Worm (Caenorhabditis elegans) whole organism, L2 larva: Measurements from ENCODE around the gene dmd-10.

ENCODE experiments used
- C34F6.9 ChIP-seq: fragments of 150-350 bp; optimal IDR thresholded peaks from 2 replicates; lab custom pipeline; 2014; ENCODE audit warnings: missing biosample characterization, missing genetic modification characterization
- F13H6.1 ChIP-seq: sonication (generic microtip); optimal IDR thresholded peaks from 2 replicates; lab custom pipeline; 2016; ENCODE audit warnings: missing genetic modification characterization, missing compliant biosample characterization
- R02D3.7 ChIP-seq: fragments of 150-350 bp; optimal IDR thresholded peaks from 2 replicates; lab custom pipeline; 2014; ENCODE audit warnings: missing biosample characterization, missing genetic modification characterization
- Y55F3AM.14 ChIP-seq: fragments of 200-800 bp; sonication (Bioruptor generic); optimal IDR thresholded peaks from 2 replicates; lab custom pipeline; 2018; ENCODE audit warnings: mild to moderate bottlenecking, missing genetic modification characterization, missing compliant biosample characterization
- aly-2 ChIP-seq: fragments of 150-350 bp; optimal IDR thresholded peaks from 2 replicates; lab custom pipeline; 2014; ENCODE audit warnings: missing biosample characterization, missing genetic modification characterization
- ama-1 ChIP-seq: fragments of 150-350 bp; optimal IDR thresholded peaks from 2 replicates; lab custom pipeline; 2018; ENCODE audit warnings: inconsistent platforms
- blmp-1 ChIP-seq: sonication (generic microtip); optimal IDR thresholded peaks from 2 replicates; lab custom pipeline; 2017; ENCODE audit warnings: missing genetic modification characterization, mild to moderate bottlenecking, missing compliant biosample characterization, antibody characterized with exemption, moderate library complexity; ENCODE audit not compliant: insufficient read depth
- ceh-16 ChIP-seq: fragments of 150-350 bp; optimal IDR thresholded peaks from 2 replicates; lab custom pipeline; 2014; ENCODE audit warnings: missing biosample characterization, missing genetic modification characterization
- ceh-82 ChIP-seq: fragments of 150-350 bp; optimal IDR thresholded peaks from 2 replicates; lab custom pipeline; 2014; ENCODE audit warnings: missing biosample characterization, missing genetic modification characterization
- crh-2 ChIP-seq: sonication (generic microtip); optimal IDR thresholded peaks from 2 replicates; lab custom pipeline; 2017; ENCODE audit warnings: missing biosample characterization, missing genetic modification characterization
- dmd-4 ChIP-seq: sonication (generic microtip); optimal IDR thresholded peaks from 2 replicates; lab custom pipeline; 2017; ENCODE audit warnings: missing biosample characterization, missing genetic modification characterization
- egl-27 ChIP-seq: sonication (generic microtip); optimal IDR thresholded peaks from 3 replicates; lab custom pipeline; 2017; ENCODE audit warnings: missing biosample characterization, missing genetic modification reagents, missing genetic modification characterization
- elt-1 ChIP-seq: fragments of 150-350 bp; optimal IDR thresholded peaks from 2 replicates; lab custom pipeline; 2014; ENCODE audit warnings: missing biosample characterization, missing genetic modification characterization
- fos-1 ChIP-seq: fragments of 150-350 bp; optimal IDR thresholded peaks from 2 replicates; lab custom pipeline; 2014; ENCODE audit warnings: missing biosample characterization, missing genetic modification characterization
- lin-39 ChIP-seq: fragments of 150-350 bp; optimal IDR thresholded peaks from 2 replicates; lab custom pipeline; 2014; ENCODE audit warnings: missing biosample characterization, missing genetic modification reagents, missing genetic modification characterization
- lsy-2 ChIP-seq, 2 experiments: fragments of 150-350 bp in 1 of 2; sonication (generic microtip) in 1 of 2; optimal IDR thresholded peaks; 2 replicates each; lab custom pipeline; 2014 to 2017; ENCODE audit warnings: missing biosample characterization in 2 of 2, missing genetic modification characterization in 2 of 2
- mab-5 ChIP-seq: fragments of 150-350 bp; optimal IDR thresholded peaks from 2 replicates; lab custom pipeline; 2014; ENCODE audit warnings: missing biosample characterization, missing genetic modification characterization
- mbf-1 ChIP-seq: sonication (generic microtip); optimal IDR thresholded peaks from 2 replicates; lab custom pipeline; 2017; ENCODE audit warnings: missing biosample characterization, missing genetic modification characterization
- mdl-1 ChIP-seq, 2 experiments: fragments of 150-350 bp in 1 of 2; sonication (generic microtip) in 1 of 2; optimal IDR thresholded peaks; 2 replicates each; lab custom pipeline; 2017; ENCODE audit warnings: missing biosample characterization in 2 of 2, missing genetic modification characterization in 2 of 2
- nhr-10 ChIP-seq: sonication (generic microtip); optimal IDR thresholded peaks from 2 replicates; lab custom pipeline; 2017; ENCODE audit warnings: missing biosample characterization, missing genetic modification characterization
- nhr-11 ChIP-seq: fragments of 150-350 bp; optimal IDR thresholded peaks from 2 replicates; lab custom pipeline; 2014; ENCODE audit warnings: missing biosample characterization, missing genetic modification characterization
- nhr-12 ChIP-seq: fragments of 150-350 bp; optimal IDR thresholded peaks from 2 replicates; lab custom pipeline; 2014; ENCODE audit warnings: missing biosample characterization, missing genetic modification characterization
- nhr-129 ChIP-seq: fragments of 150-350 bp; optimal IDR thresholded peaks from 2 replicates; lab custom pipeline; 2014; ENCODE audit warnings: missing biosample characterization, missing genetic modification characterization
- nhr-21 ChIP-seq: fragments of 150-350 bp; optimal IDR thresholded peaks from 2 replicates; lab custom pipeline; 2014; ENCODE audit warnings: missing biosample characterization, missing genetic modification characterization
- nhr-23 ChIP-seq: fragments of 150-350 bp; optimal IDR thresholded peaks from 2 replicates; lab custom pipeline; 2014; ENCODE audit warnings: missing biosample characterization, missing genetic modification reagents, missing genetic modification characterization
- nhr-237 ChIP-seq: fragments of 150-350 bp; optimal IDR thresholded peaks from 2 replicates; lab custom pipeline; 2014; ENCODE audit warnings: missing biosample characterization, missing genetic modification characterization
- nhr-25 ChIP-seq: fragments of 150-350 bp; sonication (generic microtip); optimal IDR thresholded peaks from 3 replicates; lab custom pipeline; 2014; ENCODE audit warnings: missing biosample characterization, missing genetic modification characterization
- nhr-6 ChIP-seq: fragments of 150-350 bp; optimal IDR thresholded peaks from 2 replicates; lab custom pipeline; 2014; ENCODE audit warnings: missing biosample characterization, missing genetic modification characterization
- nhr-77 ChIP-seq: fragments of 150-350 bp; optimal IDR thresholded peaks from 2 replicates; lab custom pipeline; 2014; ENCODE audit warnings: missing biosample characterization, missing genetic modification characterization
- skn-1 ChIP-seq: sonication (generic microtip); optimal IDR thresholded peaks from 2 replicates; lab custom pipeline; 2017; ENCODE audit warnings: missing biosample characterization, missing genetic modification characterization
- sma-3 ChIP-seq: sonication (generic microtip); optimal IDR thresholded peaks from 2 replicates; lab custom pipeline; 2016; ENCODE audit warnings: missing genetic modification reagents, missing genetic modification characterization, missing compliant biosample characterization
- sma-9 ChIP-seq, 2 experiments: fragments of 150-350 bp in 1 of 2; sonication (generic microtip) in 1 of 2; optimal IDR thresholded peaks; 2 replicates each; lab custom pipeline; 2014 to 2016; ENCODE audit warnings: missing genetic modification characterization in 2 of 2, mild to moderate bottlenecking in 1 of 2, missing biosample characterization in 1 of 2, missing compliant biosample characterization in 1 of 2, missing genetic modification reagents in 1 of 2, moderate library complexity in 1 of 2
- snpc-4 ChIP-seq: fragments of 150-350 bp; optimal IDR thresholded peaks from 2 replicates; lab custom pipeline; 2014; ENCODE audit warnings: missing biosample characterization, missing genetic modification characterization
- unc-39 ChIP-seq: fragments of 150-350 bp; optimal IDR thresholded peaks from 2 replicates; lab custom pipeline; 2014; ENCODE audit warnings: missing biosample characterization, missing genetic modification characterization
- unc-55 ChIP-seq: fragments of 150-350 bp; sonication (generic microtip); optimal IDR thresholded peaks from 3 replicates; lab custom pipeline; 2014; ENCODE audit warnings: missing biosample characterization, missing genetic modification reagents, missing genetic modification characterization
- unc-62 ChIP-seq: fragments of 150-350 bp; optimal IDR thresholded peaks from 2 replicates; lab custom pipeline; 2014; ENCODE audit warnings: missing biosample characterization, missing genetic modification reagents, missing genetic modification characterization
- zag-1 ChIP-seq: fragments of 150-350 bp; optimal IDR thresholded peaks from 2 replicates; lab custom pipeline; 2014; ENCODE audit warnings: missing biosample characterization, missing genetic modification characterization
- ztf-1 ChIP-seq: fragments of 200-800 bp; sonication (Bioruptor generic); conservative IDR thresholded peaks from 2 replicates; pipeline ENCODE4 v1.3.6; 2022; ENCODE audit warnings: missing genetic modification characterization, missing compliant biosample characterization
- ztf-11 ChIP-seq: sonication (generic microtip); optimal IDR thresholded peaks from 2 replicates; lab custom pipeline; 2017; ENCODE audit warnings: missing biosample characterization, missing genetic modification characterization
- ztf-4 ChIP-seq: fragments of 150-350 bp; optimal IDR thresholded peaks from 2 replicates; lab custom pipeline; 2014; ENCODE audit warnings: missing biosample characterization, missing genetic modification characterization

dmd-10 gene

DNA sequence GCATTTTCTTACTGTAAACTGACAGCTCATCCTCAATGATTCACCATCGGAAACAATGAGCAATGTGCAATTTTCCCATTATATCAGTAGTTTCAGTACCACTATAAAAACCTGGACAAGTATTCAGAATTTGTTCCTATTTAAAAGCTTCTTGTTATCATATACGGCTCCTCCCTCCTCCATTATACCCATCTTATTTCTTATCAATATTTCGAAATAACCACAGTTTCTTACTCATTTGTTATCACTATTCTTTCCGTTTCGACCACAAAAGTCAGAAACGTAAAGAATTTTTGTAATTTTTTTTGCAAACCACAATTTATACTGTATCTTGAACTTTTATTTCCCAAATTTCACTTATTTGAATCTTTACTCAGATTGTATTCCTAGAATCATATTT is 31.6 kb upstream of the dmd-10 start:
- no peak for TF ChIP-seq ceh-82 (tag; lab: Kevin White, UChicago)
- no peak for TF ChIP-seq mab-5 (tag; lab: Kevin White, UChicago)
- TF ChIP-seq unc-55 (GFP tag; lab: Kevin White, UChicago): no peak
- no peak for TF ChIP-seq mbf-1
- TF ChIP-seq crh-2: peak; percentile 14
- TF ChIP-seq fos-1 (tag; lab: Kevin White, UChicago): peak; percentile 97
- no peak for TF ChIP-seq nhr-21 (tag; lab: Kevin White, UChicago)

DNA sequence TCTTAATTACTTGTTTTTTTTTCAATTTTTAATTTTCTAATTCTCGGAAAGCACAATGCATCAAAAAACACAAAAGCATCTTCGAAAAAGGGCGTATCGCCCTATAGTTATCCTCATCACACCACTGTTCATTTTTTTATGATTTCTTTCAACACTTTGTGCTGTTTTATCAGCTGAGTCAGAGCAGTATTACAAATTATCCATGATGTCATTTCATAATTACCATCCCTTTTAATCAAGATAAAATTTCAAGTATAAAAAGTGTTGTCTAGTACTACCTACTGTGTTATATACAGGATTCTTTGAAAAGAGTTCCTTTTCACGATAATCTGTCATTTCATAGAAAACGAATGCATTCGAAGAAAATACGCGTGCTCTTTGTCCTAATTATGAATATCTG is 30.2 kb upstream of the dmd-10 start:
- peak; percentile 57 for TF ChIP-seq fos-1 (tag; lab: Kevin White, UChicago)
- TF ChIP-seq unc-39: no peak
- TF ChIP-seq nhr-23 (tag; lab: Kevin White, UChicago): no peak
- TF ChIP-seq, all 48 proteins: peak for 1

DNA sequence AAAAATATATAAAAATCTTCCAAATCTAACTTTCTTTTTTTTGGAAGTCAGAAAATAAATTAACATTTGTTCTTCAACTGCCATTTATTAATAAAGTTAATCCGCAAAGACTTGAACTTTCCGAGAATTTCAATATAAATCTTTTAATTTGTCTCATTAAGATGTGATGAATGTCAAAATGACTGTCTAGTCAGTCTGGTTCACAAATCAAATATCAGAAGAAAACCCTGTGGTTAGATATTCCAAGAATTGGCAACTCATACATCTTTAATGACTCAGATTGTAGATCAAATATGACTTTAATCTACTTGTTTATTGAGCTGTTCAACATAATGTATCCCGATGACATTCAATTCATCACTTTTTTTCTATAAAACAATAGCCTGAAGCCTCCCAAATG is 29.2 kb upstream of the dmd-10 start:
- no peak for TF ChIP-seq dmd-4 (tag; lab: Kevin White, UChicago)
- TF ChIP-seq nhr-12 (tag; lab: Kevin White, UChicago): no peak
- TF ChIP-seq sma-9 (GFP tag; optimal IDR thresholded peaks at IDR 0.05; lab: Kevin White, UChicago): no peak
- no peak for TF ChIP-seq sma-9 (tag; optimal IDR thresholded peaks at IDR 0.05; lab: Kevin White, UChicago)
- TF ChIP-seq nhr-237: no peak
- TF ChIP-seq nhr-6 (tag; lab: Kevin White, UChicago): no peak
- no peak for TF ChIP-seq unc-62 (GFP tag; lab: Kevin White, UChicago)
- no peak for TF ChIP-seq nhr-25 (tag; lab: Kevin White, UChicago)
- TF ChIP-seq ztf-11: no peak
- TF ChIP-seq elt-1 (tag; lab: Kevin White, UChicago): no peak
- TF ChIP-seq nhr-11: no peak
- TF ChIP-seq ceh-82 (tag; lab: Kevin White, UChicago): no peak
- TF ChIP-seq F13H6.1 (tag; lab: Kevin White, UChicago): no peak
- TF ChIP-seq ztf-4: no peak
- no peak for TF ChIP-seq blmp-1 (tag; lab: Kevin White, UChicago)
- TF ChIP-seq, all 48 proteins: peak for 0

DNA sequence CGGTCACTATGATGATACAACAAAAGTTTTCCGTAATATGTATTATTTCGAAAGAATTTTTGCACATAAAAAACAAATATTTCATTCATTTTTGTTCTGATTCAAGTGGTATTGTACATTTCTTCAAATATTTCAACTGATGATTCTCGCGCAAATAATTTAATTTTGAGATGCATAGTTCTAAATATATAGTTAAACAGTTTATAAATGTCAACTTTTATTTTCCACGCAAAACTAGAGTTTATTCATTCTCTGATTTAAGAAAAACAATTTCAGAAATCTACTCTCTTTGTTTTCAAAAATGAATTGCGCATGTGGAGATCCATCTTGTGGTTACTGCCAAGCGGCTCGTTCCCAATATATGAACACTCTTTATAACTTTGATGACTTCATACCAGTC is 27.8 kb upstream of the dmd-10 start, which contains the start of gene zip-5:
TSS of gene zip-5 (plus strand) at position 301 of the 400 bp plus-strand sequence.
- TF ChIP-seq nhr-6 (tag; lab: Kevin White, UChicago) (no peak), mdl-1 (tag; optimal IDR thresholded peaks at IDR 0.05; lab: Kevin White, UChicago) (no peak), nhr-77 (tag; lab: Kevin White, UChicago) (no peak), nhr-12 (tag; lab: Kevin White, UChicago) (no peak), Y55F3AM.14 (GFP tag; lab: Kevin White, UChicago) (no peak), sma-9 (GFP tag; optimal IDR thresholded peaks at IDR 0.05; lab: Kevin White, UChicago) (no peak), sma-9 (tag; optimal IDR thresholded peaks at IDR 0.05; lab: Kevin White, UChicago) (no peak), unc-62 (GFP tag; lab: Kevin White, UChicago) (no peak), ztf-1 (GFP tag; lab: Robert Waterston, UW) (no peak), ceh-16 (tag; lab: Kevin White, UChicago) (no peak), ama-1 (lab: Kevin White, UChicago) (no peak), zag-1 (tag; lab: Kevin White, UChicago) (no peak), unc-39 (no peak), nhr-129 (tag; lab: Kevin White, UChicago) (no peak), nhr-11 (no peak), elt-1 (tag; lab: Kevin White, UChicago) (no peak)

DNA sequence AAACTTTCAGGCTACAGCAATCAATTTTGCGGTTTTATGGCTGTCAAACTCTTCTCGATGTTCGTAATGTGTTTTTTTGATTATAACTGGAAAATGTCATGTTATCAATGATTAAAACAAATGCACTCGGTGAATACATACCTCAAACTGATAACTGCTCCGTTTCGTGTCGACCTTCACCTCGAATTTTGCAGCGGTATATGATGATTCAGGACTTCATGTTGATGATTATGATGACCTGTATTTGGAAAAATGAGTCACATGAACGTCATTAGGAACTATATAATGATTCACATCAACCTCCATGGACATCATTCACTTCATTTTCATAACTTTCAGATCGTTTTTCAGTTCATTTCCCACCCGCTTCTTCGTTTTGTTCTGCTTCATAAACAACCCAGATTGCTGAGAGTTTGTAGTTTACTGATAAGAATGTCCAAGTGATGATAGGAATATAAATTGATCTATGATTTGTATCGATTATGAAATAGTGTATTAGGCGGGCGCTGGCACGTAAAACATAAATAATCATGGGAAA is 26.4 kb upstream of the dmd-10 start:
- TF ChIP-seq sma-9 (GFP tag; optimal IDR thresholded peaks at IDR 0.05; lab: Kevin White, UChicago): peak; percentile 18
- TF ChIP-seq sma-9 (tag; optimal IDR thresholded peaks at IDR 0.05; lab: Kevin White, UChicago): no peak
- no peak for TF ChIP-seq C34F6.9 (tag; lab: Kevin White, UChicago)
- TF ChIP-seq fos-1 (tag; lab: Kevin White, UChicago): peak; percentile 72

DNA sequence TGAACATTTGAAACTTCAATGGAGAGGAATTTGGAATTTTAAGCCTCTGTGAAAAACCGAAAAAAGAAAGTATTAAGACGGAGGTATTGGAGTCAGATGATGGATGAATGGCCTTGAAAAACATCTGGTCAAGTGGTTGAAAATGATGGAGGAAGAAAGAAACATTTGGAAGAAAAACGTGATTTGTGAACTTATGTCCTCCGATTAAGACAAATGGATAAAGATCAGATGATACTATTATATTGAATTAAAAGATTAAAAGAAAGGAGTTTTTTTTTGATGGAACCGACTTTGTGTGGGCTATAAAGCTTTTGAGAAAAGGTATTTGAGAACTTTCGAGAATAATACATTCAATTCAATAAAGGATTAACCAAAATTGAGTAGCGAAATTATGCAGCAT is 23.1 kb upstream of the dmd-10 start:
- TF ChIP-seq C34F6.9 (tag; lab: Kevin White, UChicago) (no peak), ztf-1 (GFP tag; lab: Robert Waterston, UW) (no peak), lsy-2 (tag; optimal IDR thresholded peaks at IDR 0.05; lab: Kevin White, UChicago) (peak in 1 of 2 experiments; percentile 18), ama-1 (lab: Kevin White, UChicago) (no peak), Y55F3AM.14 (GFP tag; lab: Kevin White, UChicago) (no peak), sma-3 (GFP tag; lab: Kevin White, UChicago) (no peak), ztf-4 (no peak), sma-9 (GFP tag; optimal IDR thresholded peaks at IDR 0.05; lab: Kevin White, UChicago) (peak; percentile 71), sma-9 (tag; optimal IDR thresholded peaks at IDR 0.05; lab: Kevin White, UChicago) (no peak), nhr-77 (tag; lab: Kevin White, UChicago) (no peak), lin-39 (tag; lab: Kevin White, UChicago) (no peak), nhr-11 (no peak), zag-1 (tag; lab: Kevin White, UChicago) (no peak), unc-55 (GFP tag; lab: Kevin White, UChicago) (peak; percentile 49), snpc-4 (tag; lab: Kevin White, UChicago) (no peak), unc-62 (GFP tag; lab: Kevin White, UChicago) (no peak), skn-1 (tag; lab: Kevin White, UChicago) (no peak), nhr-21 (tag; lab: Kevin White, UChicago) (no peak), dmd-4 (tag; lab: Kevin White, UChicago) (no peak), nhr-10 (tag; lab: Kevin White, UChicago) (no peak), R02D3.7 (tag; lab: Kevin White, UChicago) (no peak), aly-2 (tag; lab: Kevin White, UChicago) (no peak), nhr-25 (tag; lab: Kevin White, UChicago) (peak; percentile 80), egl-27 (tag; lab: Kevin White, UChicago) (peak; percentile 2)
